Worm (Caenorhabditis elegans): ENCODE measurements around the gene let-268.

DNA sequence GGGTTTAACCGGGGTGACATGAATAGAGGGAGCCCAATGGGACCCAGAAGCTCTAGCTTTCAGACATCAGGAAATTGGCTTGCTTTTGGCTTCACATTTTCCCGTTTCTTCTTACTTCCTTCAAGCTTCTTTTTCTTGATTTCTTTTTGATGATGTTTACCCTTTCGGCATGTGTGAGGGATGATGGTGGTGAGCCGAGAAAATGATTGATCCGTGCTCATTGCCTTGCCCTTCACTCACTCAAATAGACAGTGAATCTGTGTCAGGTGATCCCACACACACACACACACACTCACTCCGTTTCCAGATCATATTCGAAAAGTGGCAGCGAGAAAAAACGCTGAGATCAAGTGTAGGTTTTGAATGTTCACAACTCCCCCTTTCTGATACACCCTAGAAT, 45.1 kb downstream of the let-268 start:
- TF ChIP-seq mdl-1 (tag; optimal IDR thresholded peaks at IDR 0.05): no peak
- no peak for TF ChIP-seq mab-5 (tag; optimal IDR thresholded peaks at IDR 0.05)
- TF ChIP-seq nhr-6 (tag; optimal IDR thresholded peaks at IDR 0.05): no peak
- TF ChIP-seq snpc-4 (tag; optimal IDR thresholded peaks at IDR 0.05): no peak
- no peak for TF ChIP-seq nhr-237 (tag; optimal IDR thresholded peaks at IDR 0.05)
